Worm (Caenorhabditis elegans) whole organism, late embryonic: Measurements from ENCODE around the gene F17E9.3.

Source experiments
- ama-1 ChIP-seq: fragments of 150-350 bp; optimal IDR thresholded peaks from 2 replicates; lab custom pipeline; 2014
- fkh-10 ChIP-seq: fragments of 150-350 bp; optimal IDR thresholded peaks from 2 replicates; lab custom pipeline; 2014; ENCODE audit warnings: missing biosample characterization, missing genetic modification reagents, missing genetic modification characterization

- no peak for TF ChIP-seq fkh-10
- no peak for TF ChIP-seq ama-1
These were observed 31.0 kb downstream of the F17E9.3 start for ce11 chrIV:8385662-8386061.
